Fruit fly (Drosophila melanogaster) whole organism, pupa: ENCODE measurements around the gene Hph.

Source experiments
- CG10348 ChIP-seq: fragments of 200-800 bp; sonication (Bioruptor generic); IDR thresholded peaks from 2 replicates; pipeline ENCODE4 v1.3.6; 2022; ENCODE audit warnings: missing biosample characterization, missing genetic modification characterization
- CG14655 ChIP-seq: fragments of 200-800 bp; sonication (Bioruptor generic); optimal IDR thresholded peaks from 3 replicates; lab custom pipeline; 2017; ENCODE audit warnings: mild to moderate bottlenecking, missing biosample characterization, missing genetic modification reagents, missing genetic modification characterization
- CG32121 ChIP-seq: fragments of 200-800 bp; sonication (Bioruptor generic); IDR thresholded peaks from 2 replicates; pipeline ENCODE4 v1.3.6; 2022; ENCODE audit warnings: missing biosample characterization, missing genetic modification characterization
- CG34367 ChIP-seq: fragments of 200-800 bp; sonication (Bioruptor generic); optimal IDR thresholded peaks from 2 replicates; lab custom pipeline; 2018; ENCODE audit warnings: missing biosample characterization, mild to moderate bottlenecking, missing genetic modification characterization
- CG4496 ChIP-seq: fragments of 200-800 bp; sonication (Bioruptor generic); IDR thresholded peaks from 3 replicates; pipeline ENCODE4 v1.3.6; 2022; ENCODE audit warnings: missing biosample characterization, missing genetic modification characterization
- D1 ChIP-seq: fragments of 200-800 bp; sonication (Bioruptor generic); optimal IDR thresholded peaks from 2 replicates; lab custom pipeline; 2018; ENCODE audit warnings: missing biosample characterization, mild to moderate bottlenecking, missing genetic modification characterization, moderate library complexity
- EcR ChIP-seq: fragments of 200-800 bp; sonication (Bioruptor generic); optimal IDR thresholded peaks from 3 replicates; lab custom pipeline; 2019; ENCODE audit warnings: missing biosample characterization, missing genetic modification characterization, mild to moderate bottlenecking, moderate library complexity, missing genetic modification reagents
- Pif1A ChIP-seq: fragments of 200-800 bp; sonication (Bioruptor generic); optimal IDR thresholded peaks from 3 replicates; lab custom pipeline; 2016; ENCODE audit warnings: missing biosample characterization, missing genetic modification characterization
- gl ChIP-seq: fragments of 200-800 bp; sonication (Bioruptor generic); optimal IDR thresholded peaks from 2 replicates; lab custom pipeline; 2018; ENCODE audit warnings: missing biosample characterization, mild to moderate bottlenecking, missing genetic modification characterization

dm6 chr3R:5250530-5251242, 6.2 kb upstream of the Hph start:
- TF ChIP-seq gl (tag; lab: Kevin White, UChicago) (no peak), CG14655 (peak; percentile 74), CG10348 (GFP tag; lab: Robert Waterston, UW) (no peak), CG32121 (peak; percentile 52), D1 (tag; lab: Kevin White, UChicago) (no peak), CG4496 (GFP tag; lab: Robert Waterston, UW) (peak; percentile 81), CG34367 (tag; lab: Kevin White, UChicago) (peak; percentile 55), Pif1A (peak; percentile 78), EcR (GFP tag; lab: Kevin White, UChicago) (peak; percentile 64)
